Fruit fly (Drosophila melanogaster): Measurements from ENCODE around the gene CG11983.

Gene CG11983

DNA sequence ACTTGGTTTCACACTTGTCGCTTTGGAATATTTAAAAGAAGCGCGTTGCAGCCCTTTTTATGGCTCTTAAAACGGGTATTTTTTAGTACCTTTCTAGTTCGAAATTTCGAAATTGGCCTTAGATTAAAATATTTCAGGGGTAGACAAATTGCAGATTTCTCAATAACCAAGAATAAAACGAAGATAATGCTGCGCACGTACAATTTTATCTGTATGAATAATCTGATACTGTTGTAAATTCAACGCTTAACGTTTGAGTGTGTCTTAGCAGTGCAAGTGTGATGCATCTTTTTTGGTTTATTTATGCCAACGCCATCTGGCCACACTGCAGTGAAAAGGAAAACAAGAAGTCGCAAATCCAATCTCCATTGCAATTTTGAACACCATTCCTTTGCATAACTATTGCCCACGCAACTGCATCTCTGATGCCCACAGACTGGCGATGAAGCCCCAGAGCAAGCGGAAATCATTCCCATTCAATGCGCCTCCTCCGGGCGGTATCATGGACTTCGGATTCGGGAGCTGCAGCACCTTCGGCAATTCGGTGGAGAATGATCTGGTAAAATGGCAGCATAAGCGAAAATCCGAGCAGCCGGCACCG, 42.5 kb downstream of the CG11983 start, which contains the start of gene Nmdmc:
Gene Nmdmc, minus strand, starts transcription at position 37 of the 601 bp plus-strand sequence.
- peak; percentile 69 for TF ChIP-seq Myc (optimal IDR thresholded peaks at IDR 0.05)
- TF ChIP-seq h (GFP tag; optimal IDR thresholded peaks at IDR 0.05) = no peak

DNA sequence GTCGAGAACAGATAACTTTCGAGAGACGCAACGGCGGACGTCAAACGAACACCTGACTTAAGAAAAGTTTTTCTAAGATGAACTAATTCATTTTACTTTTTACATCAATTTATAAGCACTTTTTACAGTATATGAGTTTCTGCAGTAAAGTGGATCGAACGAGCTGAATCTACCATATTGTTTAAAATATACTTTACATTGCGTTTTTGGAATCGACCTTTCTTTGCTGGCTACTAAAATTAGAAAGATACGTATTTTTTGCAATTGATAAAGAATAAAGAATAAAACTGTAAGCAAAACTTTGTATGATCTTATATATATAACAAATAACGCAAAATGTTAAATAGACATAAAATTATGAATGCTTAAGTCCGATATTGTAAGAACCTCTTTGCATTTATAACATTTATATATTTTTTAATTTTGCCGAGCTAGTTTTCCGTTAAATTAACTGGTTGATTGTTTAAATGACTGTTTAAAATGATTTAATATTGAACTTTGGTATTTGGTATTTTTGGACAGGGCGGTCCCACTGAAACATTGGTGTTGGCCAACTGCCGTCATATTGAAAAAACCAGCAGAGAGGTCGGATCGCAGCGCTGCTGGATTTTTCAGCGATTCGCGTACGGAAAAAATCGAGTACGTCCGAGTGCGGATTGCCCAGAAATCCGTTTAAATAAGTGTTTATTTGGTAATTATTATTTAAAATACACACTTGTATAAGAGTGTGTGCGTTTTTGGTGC, 44.0 kb downstream of the CG11983 start, which contains the start of gene Kdm2:
Gene Kdm2, plus strand, starts transcription at position 559 of the 744 bp plus-strand sequence.
- TF ChIP-seq Myc (optimal IDR thresholded peaks at IDR 0.05) (no peak), brk (GFP tag; optimal IDR thresholded peaks at IDR 0.05) (peak; percentile 14), Dif (GFP tag; optimal IDR thresholded peaks at IDR 0.05; ENCODE audit: partially characterized antibody) (peak; percentile 62), Sp1 (GFP tag; optimal IDR thresholded peaks at IDR 0.05) (peak; percentile 38), dl (GFP tag; optimal IDR thresholded peaks at IDR 0.05; ENCODE audit: insufficient read depth in 1 of 2, partially characterized antibody in 2 of 2) (peak in 1 of 2 experiments; percentile 1), sv (GFP tag; optimal IDR thresholded peaks at IDR 0.05) (no peak), Hnf4 (GFP tag; optimal IDR thresholded peaks at IDR 0.05) (peak; percentile 17), rgr (GFP tag; optimal IDR thresholded peaks at IDR 0.05) (peak; percentile 42)

dm6 chr3R:9053021-9053420, 44.9 kb downstream of the CG11983 start:
- TF ChIP-seq woc (GFP tag; optimal IDR thresholded peaks at IDR 0.05) (peak; percentile 71), lola (GFP tag; optimal IDR thresholded peaks at IDR 0.05) (no peak), Rel (GFP tag; optimal IDR thresholded peaks at IDR 0.05) (no peak), Rel (tag; optimal IDR thresholded peaks at IDR 0.05) (no peak), h (GFP tag; optimal IDR thresholded peaks at IDR 0.05) (peak; percentile 96), br (GFP tag; optimal IDR thresholded peaks at IDR 0.05) (peak; percentile 75), Hr83 (GFP tag; optimal IDR thresholded peaks at IDR 0.05; ENCODE audit: poor library complexity, severe bottlenecking) (peak; percentile 85), HLH106 (tag; optimal IDR thresholded peaks at IDR 0.05) (peak; percentile 56), Vsx2 (GFP tag; optimal IDR thresholded peaks at IDR 0.05; ENCODE audit: partially characterized antibody) (no peak), CG9705 (GFP tag; optimal IDR thresholded peaks at IDR 0.05) (no peak), Abd-B (GFP tag; optimal IDR thresholded peaks at IDR 0.05) (no peak), foxo (GFP tag; optimal IDR thresholded peaks at IDR 0.05) (peak; percentile 10 to 77), Mio (GFP tag; optimal IDR thresholded peaks at IDR 0.05) (no peak), pan (optimal IDR thresholded peaks at IDR 0.05) (no peak), dsf (GFP tag; optimal IDR thresholded peaks at IDR 0.05; ENCODE audit: borderline replicate concordance) (no peak), brk (GFP tag; optimal IDR thresholded peaks at IDR 0.05) (no peak), usp (GFP tag; optimal IDR thresholded peaks at IDR 0.05) (no peak), Dfd (GFP tag; optimal IDR thresholded peaks at IDR 0.05) (no peak), Myc (optimal IDR thresholded peaks at IDR 0.05) (peak; percentile 59), CrebA (GFP tag; optimal IDR thresholded peaks at IDR 0.05; ENCODE audit: borderline replicate concordance) (no peak), dmrt93B (GFP tag; optimal IDR thresholded peaks at IDR 0.05) (no peak), sv (GFP tag; optimal IDR thresholded peaks at IDR 0.05) (peak; percentile 37), Dif (GFP tag; optimal IDR thresholded peaks at IDR 0.05; ENCODE audit: partially characterized antibody) (peak; percentile 95), OdsH (GFP tag; optimal IDR thresholded peaks at IDR 0.05) (peak; percentile 65), fru (GFP tag; optimal IDR thresholded peaks at IDR 0.05) (peak; percentile 87), psq (GFP tag; optimal IDR thresholded peaks at IDR 0.05) (peak; percentile 69), ey (GFP tag; optimal IDR thresholded peaks at IDR 0.05) (peak; percentile 70), jim (GFP tag; optimal IDR thresholded peaks at IDR 0.05) (peak; percentile 81), Hnf4 (GFP tag; optimal IDR thresholded peaks at IDR 0.05) (peak; percentile 67), tai (GFP tag; optimal IDR thresholded peaks at IDR 0.05) (no peak), dl (GFP tag; optimal IDR thresholded peaks at IDR 0.05; ENCODE audit: insufficient read depth in 1 of 2, partially characterized antibody in 2 of 2) (peak; percentile 53 to 90), Sp1 (GFP tag; optimal IDR thresholded peaks at IDR 0.05) (peak; percentile 72), sage (GFP tag; optimal IDR thresholded peaks at IDR 0.05) (no peak), N (GFP tag; optimal IDR thresholded peaks at IDR 0.05) (no peak), GATAd (GFP tag; optimal IDR thresholded peaks at IDR 0.05) (no peak), Jra (GFP tag; optimal IDR thresholded peaks at IDR 0.05) (peak; percentile 82), rgr (GFP tag; optimal IDR thresholded peaks at IDR 0.05) (peak; percentile 79), Hr78 (GFP tag; optimal IDR thresholded peaks at IDR 0.05) (no peak), CG32264 (GFP tag; optimal IDR thresholded peaks at IDR 0.05) (no peak)
